Fruit fly (Drosophila melanogaster) S2 (cell line): Measurements from ENCODE around the gene CG6040.

Experiments used
- CG8478 ChIP-seq: fragments of >200 bp; optimal IDR thresholded peaks from 2 replicates; lab custom pipeline; 2018
- CTCF ChIP-seq, 2 experiments: fragments of >200 bp; optimal IDR thresholded peaks; 2 replicates each; lab custom pipeline; 2018

DNA sequence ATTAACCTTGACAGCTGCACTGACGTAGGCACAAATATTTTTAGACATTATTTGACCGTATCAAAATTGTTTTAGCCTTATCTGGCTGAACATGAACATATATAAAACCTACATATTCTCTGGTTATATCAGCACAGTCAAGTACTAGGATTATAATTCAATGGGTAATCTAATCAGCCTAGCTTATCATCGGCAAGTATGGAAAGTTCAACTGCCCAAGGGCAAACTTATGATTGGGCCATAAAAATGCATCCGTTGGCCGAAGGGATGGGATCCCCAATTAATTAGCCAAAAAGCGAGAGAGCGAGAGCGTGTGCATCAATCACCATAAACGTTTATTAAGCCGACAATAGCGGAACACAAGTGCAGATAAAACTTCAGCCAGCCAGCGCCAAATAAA lies 31.3 kb upstream of the CG6040 start:
- TF ChIP-seq CTCF (optimal IDR thresholded peaks at IDR 0.05; lab: Kevin White, UChicago) (no peak), CG8478 (lab: Kevin White, UChicago) (no peak)
